Worm (Caenorhabditis elegans): ENCODE data around the gene col-160.

Gene col-160

DNA sequence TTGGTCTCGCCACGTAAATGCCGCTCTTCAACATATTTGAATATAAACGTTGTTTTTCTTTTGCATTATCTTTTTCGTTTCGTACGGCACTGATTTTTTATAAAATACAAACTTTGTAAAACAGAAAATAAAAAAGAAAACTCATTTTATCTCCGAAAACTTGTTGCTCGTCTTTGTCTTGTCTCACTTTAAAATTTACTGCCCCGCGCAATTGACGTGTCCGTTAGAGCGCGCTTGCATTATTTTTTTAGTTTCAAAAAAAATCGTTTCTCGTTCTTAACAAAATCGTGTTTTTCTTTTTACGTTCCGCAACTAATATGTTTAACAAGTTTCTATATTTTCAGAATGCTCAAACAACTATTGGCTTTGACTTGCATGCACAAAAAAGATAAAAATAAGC is 49.4 kb downstream of the col-160 start, which contains the start of gene noca-1:
Gene noca-1 (plus strand): TSS at position 345 of the 400 bp plus-strand sequence.
- TF ChIP-seq pha-4 (tag; optimal IDR thresholded peaks at IDR 0.05) (no peak), eor-1 (tag; optimal IDR thresholded peaks at IDR 0.05) (no peak), sea-2 (GFP tag; optimal IDR thresholded peaks at IDR 0.05) (no peak), nhr-67 (tag; optimal IDR thresholded peaks at IDR 0.05) (no peak), egl-5 (tag; optimal IDR thresholded peaks at IDR 0.05) (no peak)
